Fruit fly (Drosophila melanogaster): Measurements from ENCODE around the gene CG9265.

- no peak for TF ChIP-seq GATAe (GFP tag; conservative IDR thresholded peaks at IDR 0.05)
- TF ChIP-seq E2f2 (GFP tag; IDR thresholded peaks at IDR 0.05): no peak
- TF ChIP-seq CG17385 (GFP tag; optimal IDR thresholded peaks at IDR 0.05): no peak
- no peak for TF ChIP-seq CG1603 (tag; optimal IDR thresholded peaks at IDR 0.05)
- no peak for TF ChIP-seq CG2202 (tag; optimal IDR thresholded peaks at IDR 0.05)
- no peak for TF ChIP-seq CG8388 (GFP tag; optimal IDR thresholded peaks at IDR 0.05)
Observed at dm6 chr2L:21024006-21024687, 47.2 kb downstream of the CG9265 start.

All from whole organism, embryonic.